Worm (Caenorhabditis elegans): Measurements from ENCODE around the gene C54E10.11.

- TF ChIP-seq W03F9.2 (tag; optimal IDR thresholded peaks at IDR 0.05) (no peak), dao-5 (tag; optimal IDR thresholded peaks at IDR 0.05) (no peak)
These were observed 40.5 kb upstream of the C54E10.11 start for ce11 chrV:18842468-18842867.
